Fruit fly (Drosophila melanogaster) whole organism, pupa: ENCODE data around the gene mRpL16.

Source experiments
- CG10348 ChIP-seq: fragments of 200-800 bp; sonication (Bioruptor generic); IDR thresholded peaks from 2 replicates; pipeline ENCODE4 v1.3.6; 2022; ENCODE audit warnings: missing biosample characterization, missing genetic modification characterization
- CG12605 ChIP-seq: fragments of 200-800 bp; sonication (Bioruptor generic); IDR thresholded peaks from 2 replicates; pipeline ENCODE4 v1.3.6; 2022; ENCODE audit warnings: missing biosample characterization, missing genetic modification characterization
- CG13204 ChIP-seq: fragments of 200-800 bp; sonication (Bioruptor generic); optimal IDR thresholded peaks from 2 replicates; lab custom pipeline; 2018; ENCODE audit warnings: missing biosample characterization, mild to moderate bottlenecking, missing genetic modification characterization, moderate library complexity
- CG14655 ChIP-seq: fragments of 200-800 bp; sonication (Bioruptor generic); optimal IDR thresholded peaks from 3 replicates; lab custom pipeline; 2017; ENCODE audit warnings: mild to moderate bottlenecking, missing biosample characterization, missing genetic modification reagents, missing genetic modification characterization
- CG15710 ChIP-seq: fragments of 200-800 bp; sonication (Bioruptor generic); optimal IDR thresholded peaks from 2 replicates; lab custom pipeline; 2018; ENCODE audit warnings: missing biosample characterization, mild to moderate bottlenecking, missing genetic modification characterization, moderate library complexity
- CG17806 ChIP-seq: fragments of 200-800 bp; sonication (Bioruptor generic); optimal IDR thresholded peaks from 2 replicates; lab custom pipeline; 2018; ENCODE audit warnings: missing biosample characterization, mild to moderate bottlenecking, missing genetic modification characterization, moderate library complexity
- CG32121 ChIP-seq: fragments of 200-800 bp; sonication (Bioruptor generic); IDR thresholded peaks from 2 replicates; pipeline ENCODE4 v1.3.6; 2022; ENCODE audit warnings: missing biosample characterization, missing genetic modification characterization
- CG34367 ChIP-seq: fragments of 200-800 bp; sonication (Bioruptor generic); optimal IDR thresholded peaks from 2 replicates; lab custom pipeline; 2018; ENCODE audit warnings: missing biosample characterization, mild to moderate bottlenecking, missing genetic modification characterization
- CG4496 ChIP-seq: fragments of 200-800 bp; sonication (Bioruptor generic); IDR thresholded peaks from 3 replicates; pipeline ENCODE4 v1.3.6; 2022; ENCODE audit warnings: missing biosample characterization, missing genetic modification characterization
- CG8159 ChIP-seq: fragments of 200-800 bp; sonication (Bioruptor generic); optimal IDR thresholded peaks from 3 replicates; lab custom pipeline; 2018; ENCODE audit warnings: missing biosample characterization, mild to moderate bottlenecking, missing genetic modification characterization, moderate library complexity
- CG8301 ChIP-seq: fragments of 200-800 bp; sonication (Bioruptor generic); optimal IDR thresholded peaks from 2 replicates; lab custom pipeline; 2018; ENCODE audit warnings: missing biosample characterization, mild to moderate bottlenecking, missing genetic modification characterization
- CG9948 ChIP-seq: fragments of 200-800 bp; sonication (Bioruptor generic); optimal IDR thresholded peaks from 2 replicates; lab custom pipeline; 2018; ENCODE audit warnings: missing biosample characterization, mild to moderate bottlenecking, missing genetic modification characterization, moderate library complexity
- D1 ChIP-seq: fragments of 200-800 bp; sonication (Bioruptor generic); optimal IDR thresholded peaks from 2 replicates; lab custom pipeline; 2018; ENCODE audit warnings: missing biosample characterization, mild to moderate bottlenecking, missing genetic modification characterization, moderate library complexity
- EcR ChIP-seq: fragments of 200-800 bp; sonication (Bioruptor generic); optimal IDR thresholded peaks from 3 replicates; lab custom pipeline; 2019; ENCODE audit warnings: missing biosample characterization, missing genetic modification characterization, mild to moderate bottlenecking, moderate library complexity, missing genetic modification reagents
- Ets98B ChIP-seq: fragments of 200-800 bp; sonication (Bioruptor generic); IDR thresholded peaks from 2 replicates; pipeline ENCODE4 v1.3.6; 2022; ENCODE audit warnings: missing biosample characterization, missing genetic modification characterization
- Pif1A ChIP-seq: fragments of 200-800 bp; sonication (Bioruptor generic); optimal IDR thresholded peaks from 3 replicates; lab custom pipeline; 2016; ENCODE audit warnings: missing biosample characterization, missing genetic modification characterization
- Pif1B ChIP-seq: fragments of 200-800 bp; sonication (Bioruptor generic); optimal IDR thresholded peaks from 3 replicates; lab custom pipeline; 2016; ENCODE audit warnings: missing biosample characterization, missing genetic modification characterization
- Snoo ChIP-seq: fragments of 200-800 bp; sonication (Bioruptor generic); optimal IDR thresholded peaks from 3 replicates; lab custom pipeline; 2017; ENCODE audit warnings: missing biosample characterization, mild to moderate bottlenecking, missing genetic modification characterization, inconsistent platforms
- fd96Ca ChIP-seq: fragments of 200-800 bp; sonication (Bioruptor generic); IDR thresholded peaks from 3 replicates; pipeline ENCODE4 v1.3.6; 2022; ENCODE audit warnings: missing biosample characterization, missing genetic modification characterization
- gl ChIP-seq: fragments of 200-800 bp; sonication (Bioruptor generic); optimal IDR thresholded peaks from 2 replicates; lab custom pipeline; 2018; ENCODE audit warnings: missing biosample characterization, mild to moderate bottlenecking, missing genetic modification characterization
- rn ChIP-seq: fragments of 200-800 bp; sonication (Bioruptor generic); IDR thresholded peaks from 2 replicates; pipeline ENCODE4 v1.3.6; 2022; ENCODE audit warnings: missing biosample characterization, missing genetic modification characterization

Gene mRpL16

dm6 chrX:1847735-1848134 lies 42.3 kb upstream of the mRpL16 start:
- TF ChIP-seq CG32121 (GFP tag; lab: Robert Waterston, UW) (no peak), CG13204 (GFP tag; lab: Kevin White, UChicago) (no peak), CG8159 (tag; lab: Kevin White, UChicago) (no peak), CG14655 (GFP tag; lab: Kevin White, UChicago) (no peak), CG10348 (GFP tag; lab: Robert Waterston, UW) (no peak), CG34367 (no peak), EcR (GFP tag; lab: Kevin White, UChicago) (no peak), CG8301 (no peak), Pif1A (GFP tag; lab: Kevin White, UChicago) (no peak), CG4496 (GFP tag; lab: Robert Waterston, UW) (no peak), fd96Ca (GFP tag; lab: Robert Waterston, UW) (no peak), CG17806 (tag; lab: Kevin White, UChicago) (no peak), Snoo (tag; lab: Kevin White, UChicago) (no peak), Pif1B (GFP tag; lab: Kevin White, UChicago) (no peak), CG12605 (GFP tag; lab: Robert Waterston, UW) (no peak), D1 (no peak), CG9948 (no peak), Ets98B (GFP tag; lab: Robert Waterston, UW) (no peak), CG15710 (tag; lab: Kevin White, UChicago) (no peak)

dm6 chrX:1848624-1849198 lies 41.3 kb upstream of the mRpL16 start:
- TF ChIP-seq Snoo (tag; lab: Kevin White, UChicago), result no peak
- TF ChIP-seq CG8159 (tag; lab: Kevin White, UChicago), result no peak
- no peak for TF ChIP-seq Pif1B (GFP tag; lab: Kevin White, UChicago)
- no peak for TF ChIP-seq CG9948
- no peak for TF ChIP-seq CG8301
- TF ChIP-seq CG10348 (GFP tag; lab: Robert Waterston, UW), result no peak
- no peak for TF ChIP-seq Ets98B (GFP tag; lab: Robert Waterston, UW)
- TF ChIP-seq Pif1A (GFP tag; lab: Kevin White, UChicago), result no peak
- no peak for TF ChIP-seq EcR (GFP tag; lab: Kevin White, UChicago)
- no peak for TF ChIP-seq fd96Ca (GFP tag; lab: Robert Waterston, UW)
- TF ChIP-seq gl (tag; lab: Kevin White, UChicago), result no peak
- no peak for TF ChIP-seq CG32121 (GFP tag; lab: Robert Waterston, UW)
- TF ChIP-seq D1, result no peak
- TF ChIP-seq CG12605 (GFP tag; lab: Robert Waterston, UW), result no peak
- no peak for TF ChIP-seq CG14655 (GFP tag; lab: Kevin White, UChicago)

dm6 chrX:1849914-1850313 lies 40.1 kb upstream of the mRpL16 start:
- TF ChIP-seq CG32121 (GFP tag; lab: Robert Waterston, UW) (0 out of 2 replicates have a peak, but pooled peaks have one; percentile 16), CG34367 (no peak), Pif1A (GFP tag; lab: Kevin White, UChicago) (peak; percentile 22), CG14655 (GFP tag; lab: Kevin White, UChicago) (peak; percentile 19), CG8301 (peak; percentile 1), CG15710 (tag; lab: Kevin White, UChicago) (no peak)

- TF ChIP-seq Snoo (tag; lab: Kevin White, UChicago) (no peak), CG8159 (tag; lab: Kevin White, UChicago) (no peak), CG13204 (GFP tag; lab: Kevin White, UChicago) (no peak), rn (no peak), Ets98B (GFP tag; lab: Robert Waterston, UW) (no peak), CG8301 (no peak), EcR (GFP tag; lab: Kevin White, UChicago) (no peak), CG14655 (GFP tag; lab: Kevin White, UChicago) (no peak), CG32121 (GFP tag; lab: Robert Waterston, UW) (no peak), CG10348 (GFP tag; lab: Robert Waterston, UW) (no peak), CG17806 (tag; lab: Kevin White, UChicago) (no peak), CG34367 (no peak), D1 (no peak), CG9948 (no peak), Pif1A (GFP tag; lab: Kevin White, UChicago) (no peak), CG12605 (GFP tag; lab: Robert Waterston, UW) (no peak)
Measured at dm6 chrX:1854070-1854469, 36.0 kb upstream of the mRpL16 start.

dm6 chrX:1854873-1855272 lies 35.2 kb upstream of the mRpL16 start:
- TF ChIP-seq CG14655 (GFP tag; lab: Kevin White, UChicago), result no peak
- no peak for TF ChIP-seq CG13204 (GFP tag; lab: Kevin White, UChicago)
- TF ChIP-seq Ets98B (GFP tag; lab: Robert Waterston, UW), result no peak
- TF ChIP-seq CG15710 (tag; lab: Kevin White, UChicago), result no peak
- TF ChIP-seq Pif1B (GFP tag; lab: Kevin White, UChicago), result no peak
- TF ChIP-seq fd96Ca (GFP tag; lab: Robert Waterston, UW), result no peak
- TF ChIP-seq EcR (GFP tag; lab: Kevin White, UChicago), result no peak
- TF ChIP-seq CG17806 (tag; lab: Kevin White, UChicago), result no peak
- TF ChIP-seq CG8159 (tag; lab: Kevin White, UChicago), result no peak
- TF ChIP-seq CG10348 (GFP tag; lab: Robert Waterston, UW), result no peak
- TF ChIP-seq CG12605 (GFP tag; lab: Robert Waterston, UW), result no peak
- no peak for TF ChIP-seq CG4496 (GFP tag; lab: Robert Waterston, UW)
- no peak for TF ChIP-seq Snoo (tag; lab: Kevin White, UChicago)
- TF ChIP-seq CG34367, result no peak

dm6 chrX:1856605-1857004 lies 33.5 kb upstream of the mRpL16 start:
- TF ChIP-seq CG8301 (peak; percentile 27), CG15710 (tag; lab: Kevin White, UChicago) (no peak), EcR (GFP tag; lab: Kevin White, UChicago) (peak; percentile 14)
